Fruit fly (Drosophila melanogaster) whole organism, larva: ENCODE measurements around the gene CG7523.

Source experiments
- noc ChIP-seq: fragments of 200-800 bp; sonication (Bioruptor generic); optimal IDR thresholded peaks from 3 replicates; lab custom pipeline; 2019; ENCODE audit warnings: missing biosample characterization, mild to moderate bottlenecking, missing genetic modification characterization, moderate library complexity

Gene CG7523

DNA sequence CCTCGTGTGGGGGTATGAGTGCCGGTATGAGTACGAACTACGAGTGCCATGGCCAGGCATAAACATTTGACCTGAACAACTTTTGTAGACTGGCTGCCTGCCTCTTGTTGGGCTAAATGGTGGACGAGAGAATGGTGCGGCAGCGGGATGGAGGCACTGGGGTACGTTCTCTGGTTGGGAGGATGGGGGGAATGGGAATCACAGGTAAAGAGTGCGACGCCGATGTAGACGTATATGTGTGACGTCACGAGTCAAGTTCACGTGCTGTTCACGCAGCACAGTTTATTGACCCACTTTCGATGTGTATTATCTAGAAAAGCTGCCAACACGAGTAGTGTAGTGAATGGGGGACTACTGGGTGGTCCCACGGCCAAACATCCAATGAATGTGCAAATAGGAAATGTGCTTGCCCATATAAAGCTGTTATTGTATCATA, 36.3 kb upstream of the CG7523 start:
- TF ChIP-seq noc (tag; lab: Kevin White, UChicago) = no peak

DNA sequence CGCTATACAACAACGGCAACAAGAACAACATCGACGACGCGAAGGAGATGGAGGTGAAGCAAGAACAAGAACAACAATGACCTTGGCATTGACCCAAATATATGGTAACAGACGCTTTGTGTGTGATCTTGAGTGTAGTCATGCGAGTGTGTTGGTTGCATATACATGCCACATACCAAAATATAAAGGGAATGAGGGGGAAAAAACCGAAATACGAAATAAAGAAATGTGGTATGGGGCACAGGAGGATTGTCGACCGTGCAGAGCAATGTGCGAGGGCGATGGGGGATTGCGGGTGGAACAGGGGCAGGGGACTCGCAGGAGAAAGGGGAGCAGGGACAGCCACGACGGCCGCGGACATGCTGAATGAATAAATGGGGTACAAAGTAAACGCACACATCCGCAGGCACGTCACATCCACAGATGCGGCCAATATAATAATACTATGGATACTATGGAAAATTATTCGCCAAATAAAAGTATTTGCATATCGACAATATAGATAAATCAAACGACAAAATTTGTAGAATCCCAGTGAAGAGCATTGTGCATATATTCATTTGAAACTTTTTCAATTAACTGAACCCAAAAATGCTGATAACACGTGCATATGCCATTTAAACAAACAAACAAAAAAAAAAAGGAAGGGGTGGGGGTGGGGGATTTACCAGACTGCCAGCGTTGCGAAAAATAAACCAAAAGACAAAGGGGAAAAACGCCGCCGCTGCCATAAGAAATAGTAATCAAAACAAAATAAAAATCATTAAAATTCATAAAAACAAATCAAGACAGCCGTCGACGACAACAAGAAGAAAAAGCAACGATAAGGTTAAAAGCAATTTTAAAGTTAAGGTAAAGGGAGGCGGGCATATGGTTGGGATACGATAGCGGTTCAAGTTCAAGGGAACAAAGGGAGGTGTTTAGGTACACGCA, 35.5 kb upstream of the CG7523 start:
- no peak for TF ChIP-seq noc (tag; lab: Kevin White, UChicago)

dm6 chr3R:17705140-17705539, 34.4 kb upstream of the CG7523 start:
- TF ChIP-seq noc (tag; lab: Kevin White, UChicago) = no peak

dm6 chr3R:17704538-17704854, 33.8 kb upstream of the CG7523 start:
- TF ChIP-seq noc (tag; lab: Kevin White, UChicago) = no peak

- peak; percentile 98 for TF ChIP-seq noc (tag; lab: Kevin White, UChicago)
These were observed 33.2 kb upstream of the CG7523 start for dm6 chr3R:17703691-17704537.

- no peak for TF ChIP-seq noc (tag; lab: Kevin White, UChicago)
These were observed 32.5 kb upstream of the CG7523 start for dm6 chr3R:17703024-17703690.

DNA sequence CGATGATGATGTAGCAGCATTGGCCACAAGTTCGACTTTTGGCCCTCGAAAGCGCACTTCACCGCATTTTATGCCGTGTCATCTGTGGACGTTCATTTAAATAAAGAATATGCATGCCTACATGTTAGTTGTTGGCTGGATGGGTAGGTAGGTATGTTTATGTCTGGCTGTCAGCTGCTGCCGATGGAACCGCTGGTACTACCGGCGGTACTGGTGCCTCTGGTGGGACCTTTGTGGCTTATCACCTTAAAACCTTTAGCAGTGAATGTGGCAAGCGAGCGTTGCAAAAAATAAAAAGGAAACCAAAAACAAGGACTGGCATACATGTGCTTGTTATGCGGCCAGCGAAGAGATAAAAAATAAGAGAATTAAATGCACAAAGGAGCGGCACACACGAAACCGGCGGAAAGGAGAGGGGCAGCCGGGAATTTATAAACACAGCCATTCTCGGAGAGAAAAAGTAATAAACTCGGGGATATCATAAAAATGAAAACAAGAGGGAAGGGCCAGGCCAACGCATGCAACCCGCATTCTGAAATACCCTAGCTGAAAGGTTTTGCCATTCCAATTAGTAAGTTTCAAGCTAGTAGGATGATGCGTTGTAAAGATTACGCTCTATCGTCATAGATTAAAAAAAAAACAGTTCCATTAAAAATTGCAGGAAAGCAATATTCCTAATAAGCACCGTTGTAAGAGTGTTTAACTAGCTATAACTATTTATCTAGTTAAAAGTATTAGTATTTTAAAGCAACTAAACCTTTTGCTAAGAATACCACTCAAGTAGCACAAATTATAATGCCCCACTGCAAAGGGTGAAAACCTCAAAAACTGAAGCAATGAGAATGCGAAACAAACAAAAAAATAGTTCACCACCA, 31.5 kb upstream of the CG7523 start:
- no peak for TF ChIP-seq noc (tag; lab: Kevin White, UChicago)

dm6 chr3R:17701131-17701593, 30.5 kb upstream of the CG7523 start:
- peak; percentile 49 for TF ChIP-seq noc (tag; lab: Kevin White, UChicago)

DNA sequence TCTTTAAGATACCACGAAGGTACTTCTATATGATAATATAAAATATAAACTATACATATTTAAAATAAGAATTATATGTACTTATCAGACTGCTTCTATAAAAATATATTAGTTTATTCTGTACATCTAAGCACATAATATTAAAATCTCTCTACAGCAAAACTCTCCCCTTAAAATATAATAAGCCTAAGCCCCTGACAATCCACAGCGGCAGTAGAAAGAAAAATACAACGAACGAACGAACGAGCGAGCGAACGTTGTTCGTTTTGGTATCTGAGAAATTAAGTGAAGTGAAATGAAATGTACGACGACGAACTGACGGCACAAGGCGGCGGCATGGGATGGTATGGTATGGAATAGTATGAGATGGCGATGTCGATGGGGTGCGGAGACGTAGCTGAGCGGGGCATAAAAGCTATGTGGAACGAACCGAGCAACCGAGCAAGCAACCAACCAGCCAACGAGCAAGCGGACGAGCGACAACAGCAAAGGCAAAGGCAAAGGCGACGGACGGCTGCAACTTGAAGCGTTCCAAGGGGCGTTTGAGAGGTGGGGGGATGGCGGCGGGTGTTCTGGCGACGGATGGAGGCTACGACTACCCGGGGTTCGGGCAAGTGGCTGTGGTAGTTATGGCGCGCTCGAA, 29.9 kb upstream of the CG7523 start:
- peak; percentile 99 for TF ChIP-seq noc (tag; lab: Kevin White, UChicago)

DNA sequence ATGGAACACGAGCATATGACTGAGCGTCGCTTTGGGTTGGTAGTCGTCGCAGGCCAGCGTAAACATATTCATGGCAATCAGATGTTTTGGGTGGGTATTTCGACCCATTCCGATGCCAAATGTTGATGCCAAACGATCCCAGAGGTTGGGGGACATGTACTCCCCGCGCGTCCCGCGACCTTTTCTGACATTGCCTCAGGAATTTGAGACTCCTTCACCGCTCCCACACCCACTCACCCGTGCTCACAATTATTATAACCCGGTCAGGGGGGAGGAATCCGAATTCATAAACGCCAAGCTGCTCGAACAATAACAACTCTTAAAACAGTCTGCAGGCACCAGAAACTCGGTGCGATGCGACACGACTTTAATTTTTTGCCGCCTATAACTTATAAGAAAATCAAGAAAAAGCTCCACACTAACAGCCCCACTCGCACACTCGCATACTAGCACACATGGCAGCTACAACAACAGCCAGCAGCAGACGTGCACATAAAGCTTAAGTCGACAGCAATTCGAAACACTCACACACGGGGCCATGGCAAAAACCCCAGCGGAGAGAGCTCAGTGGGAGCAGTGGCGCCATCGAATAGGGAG, 29.3 kb upstream of the CG7523 start:
- no peak for TF ChIP-seq noc (tag; lab: Kevin White, UChicago)

DNA sequence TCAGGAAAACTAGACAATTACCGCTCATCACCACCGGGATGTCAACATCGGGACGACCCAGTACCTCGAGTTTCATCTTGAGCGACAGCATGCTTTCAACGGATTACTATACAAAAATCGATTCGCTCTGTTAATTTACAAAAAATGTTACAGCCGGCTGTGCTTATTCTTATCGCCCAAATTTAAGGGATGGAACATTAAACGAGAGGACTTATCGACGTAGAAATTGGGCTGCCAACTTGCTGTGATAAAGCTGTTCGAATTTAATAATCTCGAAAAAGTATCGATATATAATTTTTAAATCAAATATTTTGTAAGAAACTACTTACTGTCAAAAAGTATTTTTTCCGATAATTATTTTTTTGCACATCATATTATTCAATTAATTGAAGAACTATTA, 16.2 kb upstream of the CG7523 start, which contains the start of gene CG31249:
TSS of gene CG31249 (minus strand) at position 197 of the 400 bp plus-strand sequence.
- no peak for TF ChIP-seq noc (tag; lab: Kevin White, UChicago)

DNA sequence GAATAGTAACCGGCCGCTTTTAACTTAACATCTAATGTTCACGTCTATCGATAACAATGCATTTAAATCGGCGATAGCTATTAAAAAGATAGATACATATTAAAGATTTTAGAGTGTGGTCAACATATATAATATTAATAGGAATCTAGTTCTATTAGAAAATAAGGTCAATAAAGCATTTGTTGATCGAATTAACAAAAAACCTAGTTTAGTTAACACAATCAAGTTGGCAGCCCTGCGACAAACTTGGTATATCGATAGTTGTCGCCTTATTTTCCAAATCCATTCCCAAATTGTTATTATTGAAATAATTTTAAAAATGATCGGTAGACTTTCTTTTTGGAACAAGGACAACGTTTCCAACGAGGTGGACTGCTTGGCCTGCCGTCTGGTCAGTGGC, 14.2 kb upstream of the CG7523 start, which contains the start of the genes CG31251 and CG31360:
TSS of gene CG31251 (minus strand) at position 62 of the 400 bp plus-strand sequence.
TSS of gene CG31360 (plus strand) at position 244 of the 400 bp plus-strand sequence.
- TF ChIP-seq noc (tag; lab: Kevin White, UChicago) = no peak

- TF ChIP-seq noc (tag; lab: Kevin White, UChicago) = no peak
These were observed 11.6 kb upstream of the CG7523 start, which contains the start of the genes alt and CG7655 for dm6 chr3R:17682244-17682773. alt (minus strand) TSS chr3R:17682515. CG7655 (plus strand) TSS chr3R:17682669.
